Worm (Caenorhabditis elegans) whole organism, young adult: ENCODE data around the gene Y17G9A.2.

Experiments
- F57A8.1 ChIP-seq: fragments of 200-800 bp; sonication (Bioruptor generic); optimal IDR thresholded peaks from 2 replicates; lab custom pipeline; 2018; ENCODE audit warnings: mild to moderate bottlenecking, missing genetic modification characterization, moderate library complexity, missing compliant biosample characterization
- ama-1 ChIP-seq, 3 experiments: fragments of 150-350 bp in 1 of 3; sonication (generic microtip) in 2 of 3; optimal IDR thresholded peaks; 2 replicates each; lab custom pipeline; 2014 to 2018; ENCODE audit warnings: missing biosample characterization in 2 of 3, missing genetic modification characterization in 2 of 3, missing genetic modification reagents in 2 of 3
- bed-1 ChIP-seq: fragments of 200-800 bp; sonication (Bioruptor generic); IDR thresholded peaks from 2 replicates; pipeline ENCODE4 v1.3.6; 2022; ENCODE audit warnings: missing genetic modification reagents, missing genetic modification characterization, missing compliant biosample characterization
- hmg-20 ChIP-seq: fragments of 200-800 bp; sonication (Bioruptor generic); IDR thresholded peaks from 2 replicates; pipeline ENCODE4 v1.3.6; 2022; ENCODE audit warnings: missing genetic modification reagents, missing genetic modification characterization, missing compliant biosample characterization
- lag-1 ChIP-seq: fragments of 200-800 bp; sonication (Bioruptor generic); IDR thresholded peaks from 2 replicates; pipeline ENCODE4 v1.3.6; 2022; ENCODE audit warnings: missing genetic modification reagents, missing genetic modification characterization, missing compliant biosample characterization
- rpc-1 ChIP-seq, 2 experiments: fragments of 150-350 bp in 1 of 2; sonication (generic microtip) in 1 of 2; optimal IDR thresholded peaks; 2 replicates each; lab custom pipeline; 2014 to 2018; ENCODE audit warnings: missing biosample characterization in 1 of 2, missing genetic modification characterization in 1 of 2, missing genetic modification reagents in 1 of 2, missing genotype in 1 of 2
- tbx-9 ChIP-seq: sonication (generic microtip); optimal IDR thresholded peaks from 2 replicates; lab custom pipeline; 2016; ENCODE audit warnings: borderline replicate concordance, missing genetic modification characterization, inconsistent platforms, missing compliant biosample characterization
- unc-130 ChIP-seq: sonication (generic microtip); optimal IDR thresholded peaks from 2 replicates; lab custom pipeline; 2016; ENCODE audit warnings: missing genetic modification reagents, missing genetic modification characterization, missing compliant biosample characterization
- unc-62 ChIP-seq: fragments of 150-350 bp; optimal IDR thresholded peaks from 2 replicates; lab custom pipeline; 2014; ENCODE audit warnings: missing biosample characterization, missing genetic modification reagents, missing genetic modification characterization
- xnd-1 ChIP-seq: sonication (generic microtip); optimal IDR thresholded peaks from 2 replicates; lab custom pipeline; 2016; ENCODE audit warnings: missing genotype, missing genetic modification reagents, missing genetic modification characterization, missing compliant biosample characterization
- ztf-28 ChIP-seq: fragments of 200-800 bp; sonication (Bioruptor generic); IDR thresholded peaks from 2 replicates; pipeline ENCODE4 v1.3.6; 2022; ENCODE audit warnings: missing genetic modification reagents, missing genetic modification characterization, missing compliant biosample characterization

- TF ChIP-seq xnd-1 (tag; lab: Kevin White, UChicago) (no peak), ama-1 (optimal IDR thresholded peaks at IDR 0.05; lab: Kevin White, UChicago) (no peak), ama-1 (GFP tag; optimal IDR thresholded peaks at IDR 0.05; lab: Kevin White, UChicago) (no peak), tbx-9 (tag; lab: Kevin White, UChicago) (no peak), hmg-20 (no peak), unc-62 (GFP tag; lab: Kevin White, UChicago) (no peak), F57A8.1 (GFP tag; lab: Kevin White, UChicago) (no peak), ztf-28 (GFP tag; lab: Robert Waterston, UW) (no peak), lag-1 (GFP tag; lab: Robert Waterston, UW) (no peak), rpc-1 (optimal IDR thresholded peaks at IDR 0.05; lab: Kevin White, UChicago) (no peak), rpc-1 (tag; optimal IDR thresholded peaks at IDR 0.05; lab: Kevin White, UChicago) (no peak), unc-130 (GFP tag; lab: Kevin White, UChicago) (no peak), bed-1 (GFP tag; lab: Robert Waterston, UW) (no peak)
Observed at ce11 chrIV:4807219-4807618, 48.9 kb downstream of the Y17G9A.2 start, which contains the start of gene H06H21.11.
